Fruit fly (Drosophila melanogaster) whole organism, adult: Measurements from ENCODE around the gene Adat1.

ENCODE experiments used
- CG11617 ChIP-seq: fragments of 200-800 bp; sonication (Bioruptor generic); optimal IDR thresholded peaks from 2 replicates; lab custom pipeline; 2017; ENCODE audit warnings: mild to moderate bottlenecking, missing biosample characterization, missing genetic modification reagents, missing genetic modification characterization
- CG12768 ChIP-seq: fragments of 200-800 bp; sonication (Bioruptor generic); optimal IDR thresholded peaks from 2 replicates; lab custom pipeline; 2017; ENCODE audit warnings: missing biosample characterization, missing genetic modification characterization, mild to moderate bottlenecking, moderate library complexity, missing genetic modification reagents
- CG14711 ChIP-seq: fragments of 200-800 bp; sonication (Bioruptor generic); optimal IDR thresholded peaks from 2 replicates; lab custom pipeline; 2018; ENCODE audit warnings: missing biosample characterization, mild to moderate bottlenecking, missing genetic modification characterization, moderate library complexity
- CG1620 ChIP-seq: fragments of 200-800 bp; sonication (Bioruptor generic); optimal IDR thresholded peaks from 2 replicates; lab custom pipeline; 2016; ENCODE audit warnings: missing biosample characterization, missing genetic modification characterization
- CG33017 ChIP-seq: fragments of 200-800 bp; sonication (Bioruptor generic); optimal IDR thresholded peaks from 2 replicates; lab custom pipeline; 2018; ENCODE audit warnings: missing biosample characterization, mild to moderate bottlenecking, missing genetic modification characterization, moderate library complexity
- CG5204 ChIP-seq: fragments of 200-800 bp; sonication (Bioruptor generic); optimal IDR thresholded peaks from 2 replicates; lab custom pipeline; 2016; ENCODE audit warnings: missing biosample characterization, missing genetic modification characterization
- CG7045 ChIP-seq: fragments of 200-800 bp; sonication (Bioruptor generic); optimal IDR thresholded peaks from 2 replicates; lab custom pipeline; 2017; ENCODE audit warnings: missing biosample characterization, mild to moderate bottlenecking, missing genetic modification characterization
- CG7101 ChIP-seq: fragments of 200-800 bp; sonication (Bioruptor generic); optimal IDR thresholded peaks from 2 replicates; lab custom pipeline; 2018; ENCODE audit warnings: missing biosample characterization, mild to moderate bottlenecking, missing genetic modification characterization, moderate library complexity
- Clk ChIP-seq: fragments of 200-800 bp; sonication (Bioruptor generic); optimal IDR thresholded peaks from 2 replicates; lab custom pipeline; 2017; ENCODE audit warnings: missing biosample characterization, missing genetic modification characterization
- Crg-1 ChIP-seq: fragments of 200-800 bp; sonication (Bioruptor generic); optimal IDR thresholded peaks from 2 replicates; lab custom pipeline; 2016; ENCODE audit warnings: missing biosample characterization, missing genetic modification characterization
- Hr96 ChIP-seq: fragments of 200-800 bp; sonication (Bioruptor generic); optimal IDR thresholded peaks from 2 replicates; lab custom pipeline; 2016; ENCODE audit warnings: missing biosample characterization, missing genetic modification characterization
- Mnt ChIP-seq: fragments of 200-800 bp; sonication (Bioruptor generic); optimal IDR thresholded peaks from 2 replicates; lab custom pipeline; 2016; ENCODE audit warnings: missing biosample characterization, mild to moderate bottlenecking, missing genetic modification characterization
- bab1 ChIP-seq: fragments of 200-800 bp; sonication (Bioruptor generic); optimal IDR thresholded peaks from 3 replicates; lab custom pipeline; 2019; ENCODE audit warnings: missing biosample characterization, mild to moderate bottlenecking, missing genetic modification characterization, moderate library complexity
- cic ChIP-seq: fragments of 200-800 bp; sonication (Bioruptor generic); optimal IDR thresholded peaks from 2 replicates; lab custom pipeline; 2017; ENCODE audit warnings: missing biosample characterization, mild to moderate bottlenecking, missing genetic modification characterization, moderate library complexity
- cnc ChIP-seq, 2 experiments: fragments of >200 bp; optimal IDR thresholded peaks; 2 replicates each; lab custom pipeline; 2017
- kay ChIP-seq: fragments of 200-800 bp; sonication (Bioruptor generic); peaks from one replicate; lab custom pipeline; 2016; ENCODE audit warnings: missing biosample characterization, missing genetic modification characterization, borderline replicate concordance
- ovo ChIP-seq: fragments of 200-800 bp; sonication (Bioruptor generic); optimal IDR thresholded peaks from 2 replicates; lab custom pipeline; 2016; ENCODE audit warnings: missing biosample characterization, missing genetic modification characterization
- pad ChIP-seq: fragments of 200-800 bp; sonication (Bioruptor generic); optimal IDR thresholded peaks from 3 replicates; lab custom pipeline; 2017; ENCODE audit warnings: missing biosample characterization, missing genetic modification characterization, mild to moderate bottlenecking, moderate library complexity, missing genetic modification reagents
- tj ChIP-seq: fragments of 200-800 bp; sonication (Bioruptor generic); optimal IDR thresholded peaks from 3 replicates; lab custom pipeline; 2017; ENCODE audit warnings: missing biosample characterization, mild to moderate bottlenecking, missing genetic modification characterization, moderate library complexity
- toe ChIP-seq: fragments of 200-800 bp; sonication (Bioruptor generic); optimal IDR thresholded peaks from 2 replicates; lab custom pipeline; 2016; ENCODE audit warnings: missing biosample characterization, missing genetic modification characterization

Adat1 gene

dm6 chr2L:13780109-13780947 is 30.9 kb downstream of the Adat1 start, which contains the start of the genes CG9008 and p38b:
TSS of gene CG9008 (minus strand) at chr2L:13780165.
TSS of gene p38b (plus strand) at chr2L:13780689.
- TF ChIP-seq pad (GFP tag; lab: Kevin White, UChicago) (peak; percentile 72), Hr96 (GFP tag; lab: Kevin White, UChicago) (no peak), kay (no peak), CG5204 (no peak), CG11617 (GFP tag; lab: Kevin White, UChicago) (peak; percentile 92), tj (GFP tag; lab: Kevin White, UChicago) (peak; percentile 29), Mnt (GFP tag; lab: Kevin White, UChicago) (no peak), toe (GFP tag; lab: Kevin White, UChicago) (no peak), cic (GFP tag; lab: Kevin White, UChicago) (no peak), CG33017 (tag; lab: Kevin White, UChicago) (peak; percentile 86), Clk (GFP tag; lab: Kevin White, UChicago) (peak; percentile 70), ovo (GFP tag; lab: Kevin White, UChicago) (no peak), bab1 (peak; percentile 65), CG1620 (GFP tag; lab: Kevin White, UChicago) (peak; percentile 27), CG7045 (GFP tag; lab: Kevin White, UChicago) (peak; percentile 84), cnc (optimal IDR thresholded peaks at IDR 0.05; lab: Kevin White, UChicago) (no peak), CG12768 (GFP tag; lab: Kevin White, UChicago) (peak; percentile 71), Crg-1 (GFP tag; lab: Kevin White, UChicago) (no peak), CG7101 (tag; lab: Kevin White, UChicago) (peak; percentile 84), CG14711 (tag; lab: Kevin White, UChicago) (peak; percentile 80)

DNA sequence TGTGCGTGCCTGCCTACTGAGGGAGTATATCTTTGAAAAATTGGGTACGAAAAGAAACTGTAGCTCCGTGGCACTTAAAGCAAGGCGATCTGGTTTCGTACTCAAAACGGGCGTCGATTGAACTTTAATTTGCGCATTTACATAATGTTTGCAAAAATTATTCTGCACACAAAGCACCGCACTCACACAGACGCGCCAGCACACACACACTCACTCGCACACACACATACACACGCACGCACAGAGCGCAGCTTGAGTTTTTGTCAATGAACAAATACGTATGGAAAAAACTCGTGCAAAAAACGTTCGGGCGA is 31.5 kb downstream of the Adat1 start:
- TF ChIP-seq ovo (GFP tag; lab: Kevin White, UChicago): peak; percentile 57
- peak; percentile 84 for TF ChIP-seq tj (GFP tag; lab: Kevin White, UChicago)
- TF ChIP-seq cic (GFP tag; lab: Kevin White, UChicago): peak; percentile 100
- TF ChIP-seq CG12768 (GFP tag; lab: Kevin White, UChicago): no peak
- no peak for TF ChIP-seq pad (GFP tag; lab: Kevin White, UChicago)
- TF ChIP-seq CG7045 (GFP tag; lab: Kevin White, UChicago): no peak
- peak; percentile 100 for TF ChIP-seq Mnt (GFP tag; lab: Kevin White, UChicago)

DNA sequence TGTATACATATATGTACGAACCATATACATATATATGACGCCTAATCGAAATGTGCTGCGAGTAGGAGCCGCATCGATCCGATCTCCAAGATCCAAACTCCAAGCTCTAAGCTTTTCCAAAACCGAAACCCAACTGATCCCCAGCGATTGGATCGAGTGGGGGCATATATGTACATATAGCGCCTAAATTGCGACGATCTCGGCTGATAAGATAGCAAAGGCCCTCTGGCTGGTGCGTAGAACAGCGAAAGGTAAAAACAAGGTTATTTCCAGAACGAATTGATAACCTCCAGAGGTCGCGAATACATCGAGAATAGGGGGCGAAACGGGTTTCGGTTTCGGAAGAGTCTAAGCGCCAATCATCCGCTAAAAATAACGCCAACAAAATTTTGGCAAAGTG is 32.1 kb downstream of the Adat1 start:
- no peak for TF ChIP-seq cic (GFP tag; lab: Kevin White, UChicago)
- no peak for TF ChIP-seq CG5204

DNA sequence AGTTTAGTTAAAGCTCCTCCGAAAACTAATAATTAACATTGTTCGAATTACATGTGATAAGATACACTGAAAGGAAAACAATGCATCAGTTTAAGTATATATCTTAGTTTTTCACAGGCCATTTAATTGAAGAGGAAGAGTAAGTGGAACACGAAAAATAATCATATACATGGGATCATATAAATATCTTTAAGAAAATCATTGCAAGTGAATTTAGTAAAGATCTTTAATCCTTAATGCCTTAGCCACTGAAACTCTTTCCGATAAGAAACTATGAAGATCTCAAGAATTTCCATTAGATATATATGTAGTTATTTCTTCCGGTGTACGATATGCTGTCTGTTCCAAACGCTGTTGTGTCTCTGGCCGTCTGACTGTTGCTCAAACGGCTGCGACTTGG is 32.6 kb downstream of the Adat1 start:
- TF ChIP-seq Hr96 (GFP tag; lab: Kevin White, UChicago) (peak; percentile 17), CG12768 (GFP tag; lab: Kevin White, UChicago) (no peak), CG5204 (peak; percentile 60), cic (GFP tag; lab: Kevin White, UChicago) (no peak), tj (GFP tag; lab: Kevin White, UChicago) (peak; percentile 10), cnc (optimal IDR thresholded peaks at IDR 0.05; lab: Kevin White, UChicago) (no peak), pad (GFP tag; lab: Kevin White, UChicago) (no peak), ovo (GFP tag; lab: Kevin White, UChicago) (no peak), Crg-1 (GFP tag; lab: Kevin White, UChicago) (no peak), CG33017 (tag; lab: Kevin White, UChicago) (peak; percentile 52), CG1620 (GFP tag; lab: Kevin White, UChicago) (no peak), CG7101 (tag; lab: Kevin White, UChicago) (peak; percentile 53), CG7045 (GFP tag; lab: Kevin White, UChicago) (peak; percentile 75), CG14711 (tag; lab: Kevin White, UChicago) (peak; percentile 1), CG11617 (GFP tag; lab: Kevin White, UChicago) (peak; percentile 22), Clk (GFP tag; lab: Kevin White, UChicago) (no peak), toe (GFP tag; lab: Kevin White, UChicago) (peak; percentile 23), bab1 (peak; percentile 15)

DNA sequence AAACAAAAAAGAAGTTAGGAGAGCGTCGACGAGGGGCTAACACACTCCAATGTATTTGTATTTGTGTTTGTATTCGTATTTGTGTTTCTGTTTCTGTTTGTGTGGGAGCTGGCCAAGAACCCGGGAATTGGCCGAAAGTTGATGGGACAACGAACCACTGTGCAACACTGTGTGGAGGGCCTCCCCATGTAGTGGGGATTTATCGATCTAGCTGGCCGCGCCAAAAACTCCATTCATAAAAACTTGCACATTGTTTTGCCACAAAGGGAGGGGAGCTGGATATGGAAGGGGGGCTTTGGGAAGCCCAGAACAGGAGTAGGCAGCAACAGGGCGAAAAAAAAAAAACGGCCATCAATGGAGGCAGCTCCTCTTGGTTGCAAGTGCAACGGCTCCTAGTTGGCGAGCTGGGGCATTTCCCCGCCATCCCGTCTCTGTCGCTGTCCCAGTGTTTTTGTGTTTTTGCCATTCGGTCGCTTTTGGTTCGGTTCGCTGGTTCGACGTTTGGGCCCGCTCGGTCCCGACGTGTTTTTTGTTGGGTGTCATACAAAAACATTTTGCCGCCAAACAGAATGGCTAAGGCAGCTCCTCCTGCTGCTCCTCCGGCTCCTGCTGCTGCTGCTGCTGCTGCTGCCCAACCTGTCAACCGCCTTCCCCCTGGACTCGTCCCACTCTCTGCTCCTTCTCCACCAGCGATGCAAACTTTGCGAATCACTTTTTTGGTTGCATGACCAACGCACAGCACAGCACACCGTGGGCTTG is 34.2 kb downstream of the Adat1 start:
- TF ChIP-seq pad (GFP tag; lab: Kevin White, UChicago): no peak

DNA sequence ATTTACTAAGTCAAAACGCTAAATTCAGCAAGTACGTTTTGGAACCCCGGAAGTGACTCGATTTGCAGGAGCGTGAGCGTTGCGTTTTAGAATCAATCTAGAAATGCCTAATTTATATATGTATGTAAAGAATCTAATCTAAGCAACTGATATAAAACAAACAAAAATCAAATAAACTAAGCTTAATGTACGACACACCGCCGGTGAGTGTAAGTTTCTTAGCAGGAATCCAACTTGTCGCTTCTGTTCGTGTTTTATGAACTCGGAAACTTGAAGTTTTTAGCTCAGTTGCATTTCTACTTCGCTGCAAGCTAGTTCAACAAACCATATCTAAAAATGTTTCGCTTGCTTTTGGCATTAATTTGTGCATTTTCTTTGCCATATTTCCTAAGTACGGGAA is 37.6 kb downstream of the Adat1 start, which contains the start of gene CG43376:
TSS of gene CG43376 (plus strand) at position 301 of the 400 bp plus-strand sequence.
- TF ChIP-seq CG5204 (no peak), toe (GFP tag; lab: Kevin White, UChicago) (no peak), cnc (optimal IDR thresholded peaks at IDR 0.05; lab: Kevin White, UChicago) (no peak), CG7101 (tag; lab: Kevin White, UChicago) (no peak), tj (GFP tag; lab: Kevin White, UChicago) (no peak), bab1 (no peak), Clk (GFP tag; lab: Kevin White, UChicago) (no peak), Hr96 (GFP tag; lab: Kevin White, UChicago) (no peak), ovo (GFP tag; lab: Kevin White, UChicago) (no peak)
